Fruit fly (Drosophila melanogaster): ENCODE data around the gene cpo.

Gene cpo

dm6 chr3R:18050016-18050556, 130.5 kb downstream of the cpo start (continued):
- TF ChIP-seq mld (GFP tag; IDR thresholded peaks at IDR 0.05; ENCODE audit: partially characterized antibody) (no peak), toy (GFP tag; IDR thresholded peaks at IDR 0.05) (no peak), croc (GFP tag; conservative IDR thresholded peaks at IDR 0.05) (no peak), CG43689 (GFP tag; IDR thresholded peaks at IDR 0.05) (no peak), CG3065 (GFP tag; optimal IDR thresholded peaks at IDR 0.05) (peak; percentile 88), tll (GFP tag; optimal IDR thresholded peaks at IDR 0.05) (peak in 1 of 2 experiments; percentile 77), chinmo (GFP tag; IDR thresholded peaks at IDR 0.05; ENCODE audit: partially characterized antibody) (0 out of 4 replicates have a peak, but pooled peaks have one; percentile 36), CG31388 (GFP tag; optimal IDR thresholded peaks at IDR 0.05) (no peak), dan (GFP tag; IDR thresholded peaks at IDR 0.05) (no peak), HLH4C (GFP tag; IDR thresholded peaks at IDR 0.05; ENCODE audit: partially characterized antibody) (no peak), lov (optimal IDR thresholded peaks at IDR 0.05) (no peak), lov (GFP tag; IDR thresholded peaks at IDR 0.05) (no peak), CG42726 (GFP tag; IDR thresholded peaks at IDR 0.05; ENCODE audit: partially characterized antibody) (no peak), ATbp (GFP tag; optimal IDR thresholded peaks at IDR 0.05) (no peak), bab2 (GFP tag; optimal IDR thresholded peaks at IDR 0.05) (no peak), MESR4 (GFP tag; optimal IDR thresholded peaks at IDR 0.05) (no peak), CG6765 (GFP tag; optimal IDR thresholded peaks at IDR 0.05) (no peak), onecut (GFP tag; IDR thresholded peaks at IDR 0.05) (no peak), Trl (optimal IDR thresholded peaks at IDR 0.05) (peak in 1 of 2 experiments; percentile 11), Trl (GFP tag; optimal IDR thresholded peaks at IDR 0.05) (no peak), pita (GFP tag; optimal IDR thresholded peaks at IDR 0.05) (no peak), sr (GFP tag; IDR thresholded peaks at IDR 0.05) (peak; percentile 50; the same call in 1 of the 3 replicates), scrt (GFP tag; optimal IDR thresholded peaks at IDR 0.05) (no peak), CG5180 (GFP tag; optimal IDR thresholded peaks at IDR 0.05) (peak; percentile 62), CG8924 (tag; optimal IDR thresholded peaks at IDR 0.05) (no peak), chm (GFP tag; IDR thresholded peaks at IDR 0.05) (no peak), CG14710 (tag; optimal IDR thresholded peaks at IDR 0.05) (no peak), CG4360 (GFP tag; IDR thresholded peaks at IDR 0.05) (peak; percentile 34; the same call in 1 of the 2 replicates)

dm6 chr3R:18050585-18050984, 131.0 kb downstream of the cpo start:
- TF ChIP-seq CG6765 (GFP tag; optimal IDR thresholded peaks at IDR 0.05) (no peak), danr (GFP tag; IDR thresholded peaks at IDR 0.05) (no peak), CG8281 (tag; optimal IDR thresholded peaks at IDR 0.05) (peak; percentile 4), bbx (GFP tag; IDR thresholded peaks at IDR 0.05; ENCODE audit: partially characterized antibody) (no peak), CG17385 (GFP tag; optimal IDR thresholded peaks at IDR 0.05) (no peak), CG15601 (tag; optimal IDR thresholded peaks at IDR 0.05) (no peak), CG10366 (GFP tag; IDR thresholded peaks at IDR 0.05) (no peak), so (GFP tag; IDR thresholded peaks at IDR 0.05) (no peak), CG15269 (tag; optimal IDR thresholded peaks at IDR 0.05) (no peak), cato (GFP tag; optimal IDR thresholded peaks at IDR 0.05; ENCODE audit: borderline replicate concordance) (no peak), btn (GFP tag; optimal IDR thresholded peaks at IDR 0.05) (no peak), CG11560 (tag; IDR thresholded peaks at IDR 0.05) (0 out of 3 replicates have a peak, but pooled peaks have one; percentile 21), ttk (GFP tag; IDR thresholded peaks at IDR 0.05) (no peak), CG9437 (GFP tag; optimal IDR thresholded peaks at IDR 0.05) (no peak), usp (GFP tag; optimal IDR thresholded peaks at IDR 0.05) (no peak), Lim3 (GFP tag; IDR thresholded peaks at IDR 0.05) (no peak), lab (GFP tag; optimal IDR thresholded peaks at IDR 0.05) (no peak), pros (GFP tag; optimal IDR thresholded peaks at IDR 0.05) (no peak), crol (GFP tag; IDR thresholded peaks at IDR 0.05) (no peak), h (optimal IDR thresholded peaks at IDR 0.05) (no peak), tap (tag; optimal IDR thresholded peaks at IDR 0.05) (no peak), B-H2 (GFP tag; optimal IDR thresholded peaks at IDR 0.05) (no peak), H15 (GFP tag; IDR thresholded peaks at IDR 0.05) (0 out of 3 replicates have a peak, but pooled peaks have one; percentile 7), Rx (GFP tag; IDR thresholded peaks at IDR 0.05) (no peak), zen (tag; optimal IDR thresholded peaks at IDR 0.05) (no peak)

Data from whole organism, embryonic.